Worm (Caenorhabditis elegans) whole organism, L3 larva: ENCODE measurements around the gene R07H5.11.

Source experiments
- ZK546.5 ChIP-seq: sonication (generic microtip); optimal IDR thresholded peaks from 2 replicates; lab custom pipeline; 2017; ENCODE audit warnings: missing biosample characterization, missing genetic modification characterization
- aly-2 ChIP-seq: fragments of 150-350 bp; optimal IDR thresholded peaks from 2 replicates; lab custom pipeline; 2014; ENCODE audit warnings: missing biosample characterization, missing genetic modification characterization
- ceh-16 ChIP-seq: sonication (generic microtip); optimal IDR thresholded peaks from 2 replicates; lab custom pipeline; 2017; ENCODE audit warnings: missing biosample characterization, missing genetic modification characterization
- ceh-28 ChIP-seq: fragments of 150-350 bp; optimal IDR thresholded peaks from 2 replicates; lab custom pipeline; 2014; ENCODE audit warnings: missing biosample characterization, missing genetic modification reagents, missing genetic modification characterization
- ceh-9 ChIP-seq: sonication (generic microtip); optimal IDR thresholded peaks from 2 replicates; lab custom pipeline; 2018; ENCODE audit warnings: missing biosample characterization, missing genetic modification characterization
- egl-27 ChIP-seq: sonication (generic microtip); optimal IDR thresholded peaks from 4 replicates; lab custom pipeline; 2017; ENCODE audit warnings: missing biosample characterization, missing genetic modification reagents, missing genetic modification characterization
- elt-1 ChIP-seq: fragments of 150-350 bp; optimal IDR thresholded peaks from 2 replicates; lab custom pipeline; 2014; ENCODE audit warnings: missing biosample characterization, missing genetic modification characterization
- elt-2 ChIP-seq: sonication (generic microtip); optimal IDR thresholded peaks from 2 replicates; lab custom pipeline; 2016; ENCODE audit warnings: missing genetic modification reagents, mild to moderate bottlenecking, missing genetic modification characterization, missing compliant biosample characterization
- elt-3 ChIP-seq, 3 experiments: fragments of 150-350 bp in 1 of 3; sonication (generic microtip) in 2 of 3; optimal IDR thresholded peaks; 2 replicates in 2 of 3; 4 replicates in 1 of 3; lab custom pipeline; 2014 to 2017; ENCODE audit warnings: missing biosample characterization in 3 of 3, missing genetic modification characterization in 3 of 3
- fos-1 ChIP-seq: fragments of 150-350 bp; optimal IDR thresholded peaks from 2 replicates; lab custom pipeline; 2014; ENCODE audit warnings: missing biosample characterization, missing genetic modification characterization
- jun-1 ChIP-seq: fragments of 150-350 bp; optimal IDR thresholded peaks from 2 replicates; lab custom pipeline; 2014; ENCODE audit warnings: missing biosample characterization, missing genetic modification reagents, missing genetic modification characterization
- lin-15B ChIP-seq: fragments of 150-350 bp; optimal IDR thresholded peaks from 2 replicates; lab custom pipeline; 2014; ENCODE audit warnings: missing biosample characterization, missing genetic modification characterization
- lin-39 ChIP-seq: fragments of 150-350 bp; optimal IDR thresholded peaks from 2 replicates; lab custom pipeline; 2018; ENCODE audit warnings: missing biosample characterization, missing genetic modification reagents, missing genetic modification characterization
- mdl-1 ChIP-seq: fragments of 150-350 bp; optimal IDR thresholded peaks from 2 replicates; lab custom pipeline; 2014; ENCODE audit warnings: missing biosample characterization, missing genetic modification characterization
- nfya-1 ChIP-seq: sonication (generic microtip); optimal IDR thresholded peaks from 2 replicates; lab custom pipeline; 2017; ENCODE audit warnings: missing genetic modification characterization, mild to moderate bottlenecking, missing compliant biosample characterization, antibody characterized with exemption, moderate library complexity; ENCODE audit not compliant: insufficient read depth
- nhr-11 ChIP-seq: fragments of 150-350 bp; optimal IDR thresholded peaks from 2 replicates; lab custom pipeline; 2014; ENCODE audit warnings: missing biosample characterization, missing genetic modification characterization
- nhr-23 ChIP-seq: fragments of 150-350 bp; optimal IDR thresholded peaks from 2 replicates; lab custom pipeline; 2014; ENCODE audit warnings: missing biosample characterization, missing genetic modification reagents, missing genetic modification characterization
- nhr-25 ChIP-seq: sonication (generic microtip); optimal IDR thresholded peaks from 2 replicates; lab custom pipeline; 2017; ENCODE audit warnings: missing biosample characterization, missing genetic modification characterization
- nhr-43 ChIP-seq: sonication (generic microtip); optimal IDR thresholded peaks from 2 replicates; lab custom pipeline; 2016; ENCODE audit warnings: mild to moderate bottlenecking, missing genetic modification characterization, missing compliant biosample characterization; ENCODE audit not compliant: poor library complexity, severe bottlenecking
- nhr-76 ChIP-seq: fragments of 150-350 bp; sonication (generic microtip); optimal IDR thresholded peaks from 5 replicates; lab custom pipeline; 2014; ENCODE audit warnings: missing biosample characterization, missing genetic modification characterization
- pha-4 ChIP-seq: fragments of 150-350 bp; optimal IDR thresholded peaks from 2 replicates; lab custom pipeline; 2014; ENCODE audit warnings: missing biosample characterization, missing genetic modification reagents, missing genetic modification characterization
- pqm-1 ChIP-seq: fragments of 150-350 bp; optimal IDR thresholded peaks from 2 replicates; lab custom pipeline; 2017; ENCODE audit warnings: missing biosample characterization, missing genetic modification characterization, inconsistent platforms
- skn-1 ChIP-seq: fragments of 150-350 bp; optimal IDR thresholded peaks from 2 replicates; lab custom pipeline; 2014; ENCODE audit warnings: missing biosample characterization, missing genetic modification characterization
- snpc-4 ChIP-seq: fragments of 150-350 bp; optimal IDR thresholded peaks from 2 replicates; lab custom pipeline; 2014; ENCODE audit warnings: missing biosample characterization, missing genetic modification characterization
- tbx-2 ChIP-seq: sonication (generic microtip); optimal IDR thresholded peaks from 2 replicates; lab custom pipeline; 2016; ENCODE audit warnings: mild to moderate bottlenecking, missing genetic modification characterization, missing compliant biosample characterization
- unc-62 ChIP-seq: fragments of 150-350 bp; sonication (generic microtip); optimal IDR thresholded peaks from 4 replicates; lab custom pipeline; 2014; ENCODE audit warnings: missing biosample characterization, missing genetic modification reagents, missing genetic modification characterization
- ztf-11 ChIP-seq: fragments of 150-350 bp; optimal IDR thresholded peaks from 2 replicates; lab custom pipeline; 2014; ENCODE audit warnings: missing biosample characterization, missing genetic modification characterization
- ztf-4 ChIP-seq: fragments of 150-350 bp; optimal IDR thresholded peaks from 2 replicates; lab custom pipeline; 2014; ENCODE audit warnings: missing biosample characterization, missing genetic modification characterization

R07H5.11 gene

DNA sequence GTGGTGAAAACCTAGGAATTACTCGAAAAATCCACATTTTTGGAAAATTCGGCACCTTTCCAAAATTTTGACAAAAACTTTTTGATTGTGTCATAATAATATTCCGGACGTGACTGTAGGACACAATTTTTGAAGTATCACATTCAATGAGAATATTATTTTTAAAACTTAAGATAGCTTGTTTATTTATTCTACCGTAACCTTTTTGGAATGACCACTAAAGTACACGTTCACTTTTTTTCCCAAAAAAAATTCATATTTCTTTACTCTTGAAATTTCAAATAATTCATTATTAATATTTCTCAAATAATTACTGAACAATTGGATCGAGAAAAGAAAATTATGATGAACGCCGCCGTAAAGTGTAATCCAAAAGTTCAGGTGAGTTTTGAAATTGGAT, 4.6 kb downstream of the R07H5.11 start, which contains the start of gene R07H5.9:
TSS of gene R07H5.9 (plus strand) at position 301 of the 400 bp plus-strand sequence.
- TF ChIP-seq lin-39 (tag; lab: Kevin White, UChicago) (no peak), elt-2 (tag; lab: Kevin White, UChicago) (no peak), nhr-23 (tag; lab: Kevin White, UChicago) (no peak), mdl-1 (tag; lab: Kevin White, UChicago) (no peak), nfya-1 (no peak), ztf-11 (tag; lab: Kevin White, UChicago) (no peak), skn-1 (tag; lab: Kevin White, UChicago) (no peak), nhr-43 (tag; lab: Kevin White, UChicago) (no peak)
- TF ChIP-seq, all 47 proteins: peak for 0

ce11 chrIV:11210781-11211256, 8.3 kb downstream of the R07H5.11 start, which contains the start of gene adk-1:
adk-1 (minus strand) TSS chrIV:11210831.
- TF ChIP-seq ceh-28 (tag; lab: Kevin White, UChicago) (no peak), nfya-1 (peak; percentile 21), lin-15B (tag; lab: Kevin White, UChicago) (peak; percentile 44)

- TF ChIP-seq ztf-4 (tag; lab: Kevin White, UChicago) (no peak), jun-1 (tag; lab: Kevin White, UChicago) (no peak), nhr-76 (tag; lab: Kevin White, UChicago) (no peak), ceh-9 (tag; lab: Kevin White, UChicago) (no peak), elt-1 (peak; percentile 96), egl-27 (tag; lab: Kevin White, UChicago) (no peak), unc-62 (peak; percentile 25), nhr-11 (tag; lab: Kevin White, UChicago) (no peak), ZK546.5 (tag; lab: Kevin White, UChicago) (no peak), nhr-25 (tag; lab: Kevin White, UChicago) (peak; percentile 54), ztf-11 (tag; lab: Kevin White, UChicago) (no peak), pqm-1 (tag; lab: Kevin White, UChicago) (peak; percentile 18), ceh-16 (tag; lab: Kevin White, UChicago) (no peak), nhr-23 (tag; lab: Kevin White, UChicago) (peak; percentile 15), ceh-28 (tag; lab: Kevin White, UChicago) (peak; percentile 29), fos-1 (tag; lab: Kevin White, UChicago) (no peak), elt-2 (tag; lab: Kevin White, UChicago) (peak; percentile 86)
Observed at ce11 chrIV:11211547-11211946, 9.0 kb downstream of the R07H5.11 start.

ce11 chrIV:11212978-11213377, 10.4 kb downstream of the R07H5.11 start:
- TF ChIP-seq tbx-2 (tag; lab: Kevin White, UChicago) (no peak), lin-15B (tag; lab: Kevin White, UChicago) (no peak), elt-3 (tag; optimal IDR thresholded peaks at IDR 0.05; lab: Kevin White, UChicago) (no peak), snpc-4 (tag; lab: Kevin White, UChicago) (no peak), ZK546.5 (tag; lab: Kevin White, UChicago) (no peak), aly-2 (no peak), nhr-11 (tag; lab: Kevin White, UChicago) (no peak)

DNA sequence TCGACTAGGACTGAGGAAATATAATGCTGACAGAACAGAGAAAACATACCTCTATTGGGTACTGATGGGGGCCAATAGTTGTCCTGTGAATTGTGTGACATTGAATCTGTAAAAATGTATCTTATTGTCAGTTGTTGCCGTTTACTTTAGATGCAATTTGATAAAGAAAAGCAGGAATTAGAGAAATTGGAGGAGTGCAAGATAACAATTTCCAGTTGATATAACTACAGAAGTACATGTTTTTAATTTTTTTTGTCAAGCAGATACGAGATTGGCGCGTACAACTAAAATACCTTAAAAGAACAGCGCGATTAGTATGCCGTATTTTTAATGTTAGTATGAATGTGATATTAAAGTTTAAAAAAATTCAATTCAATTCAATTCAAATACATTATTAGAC, 15.5 kb downstream of the R07H5.11 start, which contains the start of gene zip-6:
TSS of gene zip-6 (minus strand) at position 101 of the 400 bp plus-strand sequence.
- TF ChIP-seq skn-1 (tag; lab: Kevin White, UChicago): no peak
- no peak for TF ChIP-seq ztf-4 (tag; lab: Kevin White, UChicago)
- TF ChIP-seq pha-4 (tag; lab: Kevin White, UChicago): no peak
- TF ChIP-seq lin-15B (tag; lab: Kevin White, UChicago): no peak
- no peak for TF ChIP-seq elt-2 (tag; lab: Kevin White, UChicago)
- TF ChIP-seq ceh-16 (tag; lab: Kevin White, UChicago): no peak

DNA sequence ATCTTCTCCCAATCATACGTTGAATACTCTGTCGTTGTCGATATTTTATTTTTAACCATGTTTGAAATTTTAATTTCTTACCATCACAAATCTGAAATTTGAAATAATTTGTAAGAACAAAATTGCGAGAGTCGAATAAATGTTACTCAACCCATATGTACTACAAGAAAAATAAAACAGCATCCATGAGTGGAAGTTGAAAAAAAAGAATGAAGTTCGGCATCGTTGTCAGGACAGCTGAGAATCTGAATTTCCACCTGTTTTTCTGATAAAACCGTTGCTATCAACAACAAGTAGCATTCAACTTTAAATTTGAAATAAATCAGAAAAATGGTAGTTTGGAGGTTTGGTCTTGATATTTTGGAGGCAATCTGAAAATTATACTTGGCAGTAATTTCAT, 21.3 kb downstream of the R07H5.11 start, which contains the start of gene C29F4.3:
TSS of gene C29F4.3 (minus strand) at position 101 of the 400 bp plus-strand sequence.
- no peak for TF ChIP-seq ZK546.5 (tag; lab: Kevin White, UChicago)
